Fruit fly (Drosophila melanogaster) whole organism, embryonic: ENCODE measurements around the gene Gclc.
A peak's percentile ranks its signal among the peaks of the same experiment; 100 is the strongest.

Experiments
- Ada2b ChIP-seq: fragments of 200-800 bp; sonication (Bioruptor generic); IDR thresholded peaks from 2 replicates; pipeline ENCODE4 v1.3.6; 2022; ENCODE audit warnings: missing biosample characterization, missing genetic modification characterization
- C15 ChIP-seq: fragments of 200-800 bp; sonication (Bioruptor generic); IDR thresholded peaks from 3 replicates; pipeline ENCODE4 v1.3.6; 2022; ENCODE audit warnings: missing biosample characterization, missing genetic modification characterization
- CG10462 ChIP-seq: fragments of 200-800 bp; sonication (Bioruptor generic); optimal IDR thresholded peaks from 2 replicates; lab custom pipeline; 2016; ENCODE audit warnings: missing biosample characterization, missing genetic modification characterization
- CG11695 ChIP-seq: fragments of 200-800 bp; sonication (Bioruptor generic); IDR thresholded peaks from 3 replicates; pipeline ENCODE4 v1.3.6; 2022; ENCODE audit warnings: missing biosample characterization, missing genetic modification characterization
- CG11723 ChIP-seq: fragments of 200-800 bp; sonication (Bioruptor generic); optimal IDR thresholded peaks from 2 replicates; lab custom pipeline; 2017; ENCODE audit warnings: missing biosample characterization, mild to moderate bottlenecking, missing genetic modification characterization
- CG12155 ChIP-seq: fragments of 200-800 bp; sonication (Bioruptor generic); optimal IDR thresholded peaks from 3 replicates; lab custom pipeline; 2016; ENCODE audit warnings: missing biosample characterization, missing genetic modification characterization
- CG1233 ChIP-seq: fragments of 200-800 bp; sonication (Bioruptor generic); optimal IDR thresholded peaks from 4 replicates; lab custom pipeline; 2018; ENCODE audit warnings: missing biosample characterization, mild to moderate bottlenecking, missing genetic modification characterization
- CG17359 ChIP-seq: fragments of 200-800 bp; sonication (Bioruptor generic); optimal IDR thresholded peaks from 3 replicates; lab custom pipeline; 2018; ENCODE audit warnings: missing biosample characterization, mild to moderate bottlenecking, missing genetic modification characterization, moderate library complexity
- CG18599 ChIP-seq: fragments of 200-800 bp; sonication (Bioruptor generic); optimal IDR thresholded peaks from 3 replicates; lab custom pipeline; 2017; ENCODE audit warnings: missing biosample characterization, missing genetic modification characterization, mild to moderate bottlenecking, moderate library complexity, missing genetic modification reagents
- CG2202 ChIP-seq: fragments of 200-800 bp; sonication (Bioruptor generic); optimal IDR thresholded peaks from 2 replicates; lab custom pipeline; 2018; ENCODE audit warnings: missing biosample characterization, mild to moderate bottlenecking, missing genetic modification characterization
- CG2678 ChIP-seq: fragments of 200-800 bp; sonication (Bioruptor generic); optimal IDR thresholded peaks from 3 replicates; lab custom pipeline; 2019; ENCODE audit warnings: missing biosample characterization, mild to moderate bottlenecking, missing genetic modification characterization, moderate library complexity
- CG31224 ChIP-seq: fragments of 200-800 bp; sonication (Bioruptor generic); IDR thresholded peaks from 2 replicates; pipeline ENCODE4 v1.3.6; 2022; ENCODE audit warnings: missing biosample characterization, missing genetic modification characterization
- CG3407 ChIP-seq: fragments of 200-800 bp; sonication (Bioruptor generic); optimal IDR thresholded peaks from 2 replicates; lab custom pipeline; 2018; ENCODE audit warnings: missing biosample characterization, mild to moderate bottlenecking, missing genetic modification characterization
- CG4328 ChIP-seq: fragments of 200-800 bp; sonication (Bioruptor generic); optimal IDR thresholded peaks from 3 replicates; lab custom pipeline; 2017; ENCODE audit warnings: missing biosample characterization, missing genetic modification reagents, missing genetic modification characterization
- CG4404 ChIP-seq: fragments of 200-800 bp; sonication (Bioruptor generic); IDR thresholded peaks from 2 replicates; pipeline ENCODE4 v1.3.6; 2022; ENCODE audit warnings: missing biosample characterization, missing genetic modification characterization
- CG4730 ChIP-seq: fragments of 200-800 bp; sonication (Bioruptor generic); IDR thresholded peaks from 2 replicates; pipeline ENCODE4 v1.3.6; 2022; ENCODE audit warnings: missing biosample characterization, missing genetic modification characterization
- CG6689 ChIP-seq: fragments of 200-800 bp; sonication (Bioruptor generic); IDR thresholded peaks from 2 replicates; pipeline ENCODE4 v1.3.6; 2022; ENCODE audit warnings: missing biosample characterization, missing genetic modification characterization
- CG7786 ChIP-seq: fragments of 200-800 bp; sonication (Bioruptor generic); optimal IDR thresholded peaks from 2 replicates; lab custom pipeline; 2016; ENCODE audit warnings: missing biosample characterization, missing genetic modification characterization
- CG8765 ChIP-seq: fragments of 200-800 bp; sonication (Bioruptor generic); IDR thresholded peaks from 2 replicates; pipeline ENCODE4 v1.3.6; 2022; ENCODE audit warnings: missing biosample characterization, missing genetic modification characterization
- CkIIα-i1 ChIP-seq: fragments of 200-800 bp; sonication (Bioruptor generic); IDR thresholded peaks from 2 replicates; pipeline ENCODE4 v1.3.6; 2022; ENCODE audit warnings: missing biosample characterization, missing genetic modification characterization
- Deaf1 ChIP-seq: fragments of 200-800 bp; optimal IDR thresholded peaks from 3 replicates; lab custom pipeline; 2019; ENCODE audit warnings: missing biosample characterization, mild to moderate bottlenecking, missing genetic modification characterization, moderate library complexity
- Dref ChIP-seq: fragments of 200-800 bp; sonication (Bioruptor generic); IDR thresholded peaks from 2 replicates; pipeline ENCODE4 v1.3.6; 2022; ENCODE audit warnings: missing biosample characterization, missing genetic modification characterization
- Drgx ChIP-seq: fragments of 200-800 bp; sonication (Bioruptor generic); IDR thresholded peaks from 2 replicates; pipeline ENCODE4 v1.3.6; 2022; ENCODE audit warnings: missing biosample characterization, missing genetic modification characterization
- Fer3 ChIP-seq: fragments of 200-800 bp; sonication (Bioruptor generic); optimal IDR thresholded peaks from 2 replicates; lab custom pipeline; 2018; ENCODE audit warnings: missing biosample characterization, mild to moderate bottlenecking, missing genetic modification characterization, moderate library complexity
- HHEX ChIP-seq: fragments of 200-800 bp; sonication (Bioruptor generic); optimal IDR thresholded peaks from 3 replicates; lab custom pipeline; 2017; ENCODE audit warnings: missing biosample characterization, mild to moderate bottlenecking, missing genetic modification characterization, missing genetic modification reagents
- Hand ChIP-seq: fragments of 200-800 bp; sonication (Bioruptor generic); optimal IDR thresholded peaks from 2 replicates; lab custom pipeline; 2017; ENCODE audit warnings: mild to moderate bottlenecking, missing biosample characterization, missing genetic modification reagents, missing genetic modification characterization
- NC2β ChIP-seq: fragments of 200-800 bp; sonication (Bioruptor generic); optimal IDR thresholded peaks from 2 replicates; lab custom pipeline; 2016; ENCODE audit warnings: missing biosample characterization, missing genetic modification characterization
- NFAT ChIP-seq: fragments of 200-800 bp; sonication (Bioruptor generic); IDR thresholded peaks from 2 replicates; pipeline ENCODE4 v1.3.6; 2022; ENCODE audit warnings: missing biosample characterization, missing genetic modification characterization
- Oli ChIP-seq: fragments of 200-800 bp; sonication (Bioruptor generic); optimal IDR thresholded peaks from 2 replicates; lab custom pipeline; 2018; ENCODE audit warnings: missing biosample characterization, mild to moderate bottlenecking, missing genetic modification characterization, moderate library complexity
- Rfx ChIP-seq: fragments of 200-800 bp; sonication (Bioruptor generic); IDR thresholded peaks from 2 replicates; pipeline ENCODE4 v1.3.6; 2022; ENCODE audit warnings: missing biosample characterization, missing genetic modification characterization
- Ssrp ChIP-seq: fragments of 200-800 bp; sonication (Bioruptor generic); optimal IDR thresholded peaks from 2 replicates; lab custom pipeline; 2018; ENCODE audit warnings: missing biosample characterization, mild to moderate bottlenecking, missing genetic modification characterization, moderate library complexity
- abd-A ChIP-seq: fragments of 200-800 bp; sonication (Bioruptor generic); optimal IDR thresholded peaks from 3 replicates; lab custom pipeline; 2019; ENCODE audit warnings: missing biosample characterization, mild to moderate bottlenecking, missing genetic modification characterization, moderate library complexity
- amos ChIP-seq: fragments of 200-800 bp; sonication (Bioruptor generic); IDR thresholded peaks from 2 replicates; pipeline ENCODE4 v1.3.6; 2022; ENCODE audit warnings: missing biosample characterization, missing genetic modification characterization; ENCODE audit not compliant: partially characterized antibody
- ara ChIP-seq: fragments of 200-800 bp; sonication (Bioruptor generic); IDR thresholded peaks from 2 replicates; pipeline ENCODE4 v1.3.6; 2022; ENCODE audit warnings: missing biosample characterization, missing genetic modification characterization
- caup ChIP-seq: fragments of 200-800 bp; sonication (Bioruptor generic); optimal IDR thresholded peaks from 3 replicates; lab custom pipeline; 2017; ENCODE audit warnings: missing biosample characterization, mild to moderate bottlenecking, missing genetic modification characterization, moderate library complexity; ENCODE audit not compliant: severe bottlenecking
- danr ChIP-seq: fragments of 200-800 bp; sonication (Bioruptor generic); IDR thresholded peaks from 2 replicates; pipeline ENCODE4 v1.3.6; 2022; ENCODE audit warnings: missing biosample characterization, missing genetic modification characterization
- disco-r ChIP-seq: fragments of 200-800 bp; sonication (Bioruptor generic); optimal IDR thresholded peaks from 2 replicates; lab custom pipeline; 2016; ENCODE audit warnings: missing biosample characterization, missing genetic modification characterization
- gce ChIP-seq: fragments of 200-800 bp; sonication (Bioruptor generic); IDR thresholded peaks from 3 replicates; pipeline ENCODE4 v1.3.6; 2022; ENCODE audit warnings: missing biosample characterization, missing genetic modification characterization
- gro ChIP-seq: fragments of 200-800 bp; sonication (Bioruptor generic); optimal IDR thresholded peaks from 2 replicates; lab custom pipeline; 2016; ENCODE audit warnings: missing biosample characterization, missing genetic modification characterization
- gt ChIP-seq: fragments of 200-800 bp; sonication (Bioruptor generic); IDR thresholded peaks from 2 replicates; pipeline ENCODE4 v1.3.6; 2022; ENCODE audit warnings: missing biosample characterization, missing genetic modification characterization
- insv ChIP-seq, 2 experiments: fragments of 200-800 bp; sonication (Bioruptor generic); optimal IDR thresholded peaks; 3 replicates each; lab custom pipeline; 2016 to 2018; ENCODE audit warnings: missing biosample characterization in 2 of 2, missing genetic modification characterization in 2 of 2
- kay ChIP-seq: fragments of 200-800 bp; sonication (Bioruptor generic); optimal IDR thresholded peaks from 2 replicates; lab custom pipeline; 2016; ENCODE audit warnings: missing biosample characterization, missing genetic modification characterization
- mam ChIP-seq: fragments of 200-800 bp; sonication (Bioruptor generic); optimal IDR thresholded peaks from 3 replicates; lab custom pipeline; 2016; ENCODE audit warnings: missing biosample characterization, missing genetic modification characterization
- ro ChIP-seq: fragments of 200-800 bp; sonication (Bioruptor generic); IDR thresholded peaks from 2 replicates; pipeline ENCODE4 v1.3.6; 2022; ENCODE audit warnings: missing biosample characterization, missing genetic modification characterization
- schlank ChIP-seq: fragments of 200-800 bp; sonication (Bioruptor generic); optimal IDR thresholded peaks from 2 replicates; lab custom pipeline; 2018; ENCODE audit warnings: missing biosample characterization, mild to moderate bottlenecking, missing genetic modification characterization
- sens-2 ChIP-seq: fragments of 200-800 bp; sonication (Bioruptor generic); IDR thresholded peaks from 2 replicates; pipeline ENCODE4 v1.3.6; 2022; ENCODE audit warnings: missing biosample characterization, missing genetic modification characterization
- sug ChIP-seq: fragments of 200-800 bp; optimal IDR thresholded peaks from 2 replicates; lab custom pipeline; 2019; ENCODE audit warnings: missing biosample characterization, mild to moderate bottlenecking, missing genetic modification characterization, moderate library complexity
- tll ChIP-seq, 2 experiments: fragments of 200-800 bp in 1 of 2; fragments of >200 bp in 1 of 2; sonication (Bioruptor generic) in 1 of 2; optimal IDR thresholded peaks; 2 replicates each; lab custom pipeline; 2017 to 2019; ENCODE audit warnings: missing biosample characterization in 2 of 2, missing genetic modification characterization in 2 of 2, mild to moderate bottlenecking in 1 of 2, moderate library complexity in 1 of 2
- twi ChIP-seq: fragments of 200-800 bp; optimal IDR thresholded peaks from 2 replicates; lab custom pipeline; 2019; ENCODE audit warnings: missing biosample characterization, mild to moderate bottlenecking, missing genetic modification characterization, moderate library complexity
- vfl ChIP-seq: fragments of 200-800 bp; sonication (Bioruptor generic); optimal IDR thresholded peaks from 2 replicates; lab custom pipeline; 2016; ENCODE audit warnings: missing biosample characterization, missing genetic modification characterization
- vvl ChIP-seq: fragments of 200-800 bp; sonication (Bioruptor generic); IDR thresholded peaks from 2 replicates; pipeline ENCODE4 v1.3.6; 2022; ENCODE audit warnings: missing biosample characterization, missing genetic modification characterization

The Gclc gene

dm6 chrX:8143537-8143936 lies 27.6 kb upstream of the Gclc start, which contains the start of gene CG17982 (continued):
- TF ChIP-seq danr, result no peak
- peak; percentile 74 for TF ChIP-seq Ada2b (GFP tag; lab: Robert Waterston, UW)
- TF ChIP-seq CG4328, result peak; percentile 80
- peak; percentile 66 for TF ChIP-seq twi (tag; lab: Kevin White, UChicago)
- no peak for TF ChIP-seq abd-A (tag; lab: Kevin White, UChicago)
- peak; percentile 89 for TF ChIP-seq Drgx (GFP tag; lab: Robert Waterston, UW)
- TF ChIP-seq Ssrp, result peak; percentile 77
- TF ChIP-seq kay (GFP tag; lab: Kevin White, UChicago), result peak; percentile 81
- peak; percentile 87 for TF ChIP-seq sug
- TF ChIP-seq CG12155 (GFP tag; lab: Kevin White, UChicago), result peak; percentile 80
- TF ChIP-seq mam (GFP tag; lab: Kevin White, UChicago), result peak; percentile 90
- peak; percentile 81 for TF ChIP-seq CG11695
- TF ChIP-seq tll (GFP tag; optimal IDR thresholded peaks at IDR 0.05; lab: Kevin White, UChicago), result no peak
- peak; percentile 70 for TF ChIP-seq ara (GFP tag; lab: Robert Waterston, UW)
- no peak for TF ChIP-seq sens-2 (GFP tag; lab: Robert Waterston, UW)
- TF ChIP-seq disco-r (GFP tag; lab: Kevin White, UChicago), result peak; percentile 64
- TF ChIP-seq gro, result peak; percentile 89
- peak; percentile 61 for TF ChIP-seq schlank (tag; lab: Kevin White, UChicago)
- TF ChIP-seq Fer3 (tag; lab: Kevin White, UChicago), result peak; percentile 88
- peak; percentile 87 for TF ChIP-seq CG7786 (GFP tag; lab: Kevin White, UChicago)
- peak; percentile 87 for TF ChIP-seq CG18599 (GFP tag; lab: Kevin White, UChicago)
- TF ChIP-seq Oli, result peak; percentile 73
- TF ChIP-seq CG1233 (GFP tag; lab: Kevin White, UChicago), result peak; percentile 83
- TF ChIP-seq CG8765, result peak; percentile 44; the same call in 1 of the 2 replicates
- TF ChIP-seq CG4404 (GFP tag; lab: Robert Waterston, UW), result peak; percentile 56; the same call in 1 of the 2 replicates
- TF ChIP-seq Deaf1, result peak; percentile 60
- peak; percentile 87 for TF ChIP-seq Rfx (GFP tag; lab: Robert Waterston, UW)
- peak in 1 of 2 experiments; percentile 61 for TF ChIP-seq insv (GFP tag; optimal IDR thresholded peaks at IDR 0.05; lab: Kevin White, UChicago)
- TF ChIP-seq gce, result peak; percentile 63; the same call in 1 of the 3 replicates
- no peak for TF ChIP-seq gt
- TF ChIP-seq vfl (GFP tag; lab: Kevin White, UChicago), result peak; percentile 80
- peak; percentile 90 for TF ChIP-seq CG2678 (tag; lab: Kevin White, UChicago)
- TF ChIP-seq Hand, result peak; percentile 59
- peak; percentile 87 for TF ChIP-seq CG6689 (GFP tag; lab: Robert Waterston, UW)
- TF ChIP-seq ro (GFP tag; lab: Robert Waterston, UW), result no peak
- no peak; the same call in 1 of the 2 replicates for TF ChIP-seq amos (GFP tag; lab: Robert Waterston, UW)
- no peak; the same call in 1 of the 2 replicates for TF ChIP-seq Dref (GFP tag; lab: Robert Waterston, UW)
- peak; percentile 87 for TF ChIP-seq vvl (GFP tag; lab: Robert Waterston, UW)
- peak; percentile 71 for TF ChIP-seq CG2202 (tag; lab: Kevin White, UChicago)
- peak; percentile 82 for TF ChIP-seq caup
- peak; percentile 76 for TF ChIP-seq HHEX (GFP tag; lab: Kevin White, UChicago)
- peak; percentile 92 for TF ChIP-seq CG17359
- peak; percentile 64 for TF ChIP-seq CG11723
- TF ChIP-seq C15, result peak; percentile 51; the same call in 1 of the 3 replicates
- peak; percentile 65 for TF ChIP-seq CG31224 (GFP tag; lab: Robert Waterston, UW)
- TF ChIP-seq CG10462 (GFP tag; lab: Kevin White, UChicago), result peak; percentile 48
- TF ChIP-seq NFAT (GFP tag; lab: Robert Waterston, UW), result peak; percentile 66
- TF ChIP-seq CG4730 (GFP tag; lab: Robert Waterston, UW), result peak; percentile 59
- peak; percentile 80 for TF ChIP-seq NC2β (GFP tag; lab: Kevin White, UChicago)
- TF ChIP-seq CkIIα-i1 (GFP tag; lab: Robert Waterston, UW), result no peak
- TF ChIP-seq CG3407, result peak; percentile 70
